Worm (Caenorhabditis elegans) whole organism, L2 larva: ENCODE results near the gene B0218.5.

Experiments used
- aly-2 ChIP-seq: fragments of 150-350 bp; optimal IDR thresholded peaks from 2 replicates; lab custom pipeline; 2014; ENCODE audit warnings: missing biosample characterization, missing genetic modification characterization
- ama-1 ChIP-seq: fragments of 150-350 bp; optimal IDR thresholded peaks from 2 replicates; lab custom pipeline; 2018; ENCODE audit warnings: inconsistent platforms
- ceh-82 ChIP-seq: fragments of 150-350 bp; optimal IDR thresholded peaks from 2 replicates; lab custom pipeline; 2014; ENCODE audit warnings: missing biosample characterization, missing genetic modification characterization
- dmd-4 ChIP-seq: sonication (generic microtip); optimal IDR thresholded peaks from 2 replicates; lab custom pipeline; 2017; ENCODE audit warnings: missing biosample characterization, missing genetic modification characterization
- elt-3 ChIP-seq: sonication (generic microtip); optimal IDR thresholded peaks from 2 replicates; lab custom pipeline; 2017; ENCODE audit warnings: missing biosample characterization, missing genetic modification characterization
- fos-1 ChIP-seq: fragments of 150-350 bp; optimal IDR thresholded peaks from 2 replicates; lab custom pipeline; 2014; ENCODE audit warnings: missing biosample characterization, missing genetic modification characterization
- lin-13 ChIP-seq: fragments of 150-350 bp; optimal IDR thresholded peaks from 2 replicates; lab custom pipeline; 2014; ENCODE audit warnings: missing biosample characterization, missing genetic modification reagents, missing genetic modification characterization
- lsy-2 ChIP-seq, 2 experiments: fragments of 150-350 bp in 1 of 2; sonication (generic microtip) in 1 of 2; optimal IDR thresholded peaks; 2 replicates each; lab custom pipeline; 2014 to 2017; ENCODE audit warnings: missing biosample characterization in 2 of 2, missing genetic modification characterization in 2 of 2
- nhr-11 ChIP-seq: fragments of 150-350 bp; optimal IDR thresholded peaks from 2 replicates; lab custom pipeline; 2014; ENCODE audit warnings: missing biosample characterization, missing genetic modification characterization
- nhr-237 ChIP-seq: fragments of 150-350 bp; optimal IDR thresholded peaks from 2 replicates; lab custom pipeline; 2014; ENCODE audit warnings: missing biosample characterization, missing genetic modification characterization
- nhr-25 ChIP-seq: fragments of 150-350 bp; sonication (generic microtip); optimal IDR thresholded peaks from 3 replicates; lab custom pipeline; 2014; ENCODE audit warnings: missing biosample characterization, missing genetic modification characterization
- nhr-77 ChIP-seq: fragments of 150-350 bp; optimal IDR thresholded peaks from 2 replicates; lab custom pipeline; 2014; ENCODE audit warnings: missing biosample characterization, missing genetic modification characterization
- unc-62 ChIP-seq: fragments of 150-350 bp; optimal IDR thresholded peaks from 2 replicates; lab custom pipeline; 2014; ENCODE audit warnings: missing biosample characterization, missing genetic modification reagents, missing genetic modification characterization
- ztf-11 ChIP-seq: sonication (generic microtip); optimal IDR thresholded peaks from 2 replicates; lab custom pipeline; 2017; ENCODE audit warnings: missing biosample characterization, missing genetic modification characterization

- TF ChIP-seq lsy-2 (tag; optimal IDR thresholded peaks at IDR 0.05; lab: Kevin White, UChicago) (no peak), elt-3 (tag; lab: Kevin White, UChicago) (no peak), nhr-25 (tag; lab: Kevin White, UChicago) (no peak), nhr-237 (no peak), nhr-77 (no peak), dmd-4 (tag; lab: Kevin White, UChicago) (no peak), fos-1 (tag; lab: Kevin White, UChicago) (no peak), ama-1 (lab: Kevin White, UChicago) (no peak), lin-13 (GFP tag; lab: Kevin White, UChicago) (no peak), nhr-11 (tag; lab: Kevin White, UChicago) (no peak), aly-2 (tag; lab: Kevin White, UChicago) (no peak), ceh-82 (tag; lab: Kevin White, UChicago) (no peak), unc-62 (GFP tag; lab: Kevin White, UChicago) (no peak), ztf-11 (tag; lab: Kevin White, UChicago) (no peak)
Observed at ce11 chrIV:8136548-8136947, 20.5 kb downstream of the B0218.5 start.
